Fruit fly (Drosophila melanogaster) whole organism, adult: ENCODE data around the gene CG31928.

Experiments
- CG11617 ChIP-seq: fragments of 200-800 bp; sonication (Bioruptor generic); optimal IDR thresholded peaks from 2 replicates; lab custom pipeline; 2017; ENCODE audit warnings: mild to moderate bottlenecking, missing biosample characterization, missing genetic modification reagents, missing genetic modification characterization
- CG12768 ChIP-seq: fragments of 200-800 bp; sonication (Bioruptor generic); optimal IDR thresholded peaks from 2 replicates; lab custom pipeline; 2017; ENCODE audit warnings: missing biosample characterization, missing genetic modification characterization, mild to moderate bottlenecking, moderate library complexity, missing genetic modification reagents
- CG14711 ChIP-seq: fragments of 200-800 bp; sonication (Bioruptor generic); optimal IDR thresholded peaks from 2 replicates; lab custom pipeline; 2018; ENCODE audit warnings: missing biosample characterization, mild to moderate bottlenecking, missing genetic modification characterization, moderate library complexity
- CG5204 ChIP-seq: fragments of 200-800 bp; sonication (Bioruptor generic); optimal IDR thresholded peaks from 2 replicates; lab custom pipeline; 2016; ENCODE audit warnings: missing biosample characterization, missing genetic modification characterization
- CG7045 ChIP-seq: fragments of 200-800 bp; sonication (Bioruptor generic); optimal IDR thresholded peaks from 2 replicates; lab custom pipeline; 2017; ENCODE audit warnings: missing biosample characterization, mild to moderate bottlenecking, missing genetic modification characterization
- CG7101 ChIP-seq: fragments of 200-800 bp; sonication (Bioruptor generic); optimal IDR thresholded peaks from 2 replicates; lab custom pipeline; 2018; ENCODE audit warnings: missing biosample characterization, mild to moderate bottlenecking, missing genetic modification characterization, moderate library complexity
- Crg-1 ChIP-seq: fragments of 200-800 bp; sonication (Bioruptor generic); optimal IDR thresholded peaks from 2 replicates; lab custom pipeline; 2016; ENCODE audit warnings: missing biosample characterization, missing genetic modification characterization
- Hr96 ChIP-seq: fragments of 200-800 bp; sonication (Bioruptor generic); optimal IDR thresholded peaks from 2 replicates; lab custom pipeline; 2016; ENCODE audit warnings: missing biosample characterization, missing genetic modification characterization
- kay ChIP-seq: fragments of 200-800 bp; sonication (Bioruptor generic); peaks from one replicate; lab custom pipeline; 2016; ENCODE audit warnings: missing biosample characterization, missing genetic modification characterization, borderline replicate concordance
- ovo ChIP-seq: fragments of 200-800 bp; sonication (Bioruptor generic); optimal IDR thresholded peaks from 2 replicates; lab custom pipeline; 2016; ENCODE audit warnings: missing biosample characterization, missing genetic modification characterization
- pad ChIP-seq: fragments of 200-800 bp; sonication (Bioruptor generic); optimal IDR thresholded peaks from 3 replicates; lab custom pipeline; 2017; ENCODE audit warnings: missing biosample characterization, missing genetic modification characterization, mild to moderate bottlenecking, moderate library complexity, missing genetic modification reagents
- tj ChIP-seq: fragments of 200-800 bp; sonication (Bioruptor generic); optimal IDR thresholded peaks from 3 replicates; lab custom pipeline; 2017; ENCODE audit warnings: missing biosample characterization, mild to moderate bottlenecking, missing genetic modification characterization, moderate library complexity
- toe ChIP-seq: fragments of 200-800 bp; sonication (Bioruptor generic); optimal IDR thresholded peaks from 2 replicates; lab custom pipeline; 2016; ENCODE audit warnings: missing biosample characterization, missing genetic modification characterization

DNA sequence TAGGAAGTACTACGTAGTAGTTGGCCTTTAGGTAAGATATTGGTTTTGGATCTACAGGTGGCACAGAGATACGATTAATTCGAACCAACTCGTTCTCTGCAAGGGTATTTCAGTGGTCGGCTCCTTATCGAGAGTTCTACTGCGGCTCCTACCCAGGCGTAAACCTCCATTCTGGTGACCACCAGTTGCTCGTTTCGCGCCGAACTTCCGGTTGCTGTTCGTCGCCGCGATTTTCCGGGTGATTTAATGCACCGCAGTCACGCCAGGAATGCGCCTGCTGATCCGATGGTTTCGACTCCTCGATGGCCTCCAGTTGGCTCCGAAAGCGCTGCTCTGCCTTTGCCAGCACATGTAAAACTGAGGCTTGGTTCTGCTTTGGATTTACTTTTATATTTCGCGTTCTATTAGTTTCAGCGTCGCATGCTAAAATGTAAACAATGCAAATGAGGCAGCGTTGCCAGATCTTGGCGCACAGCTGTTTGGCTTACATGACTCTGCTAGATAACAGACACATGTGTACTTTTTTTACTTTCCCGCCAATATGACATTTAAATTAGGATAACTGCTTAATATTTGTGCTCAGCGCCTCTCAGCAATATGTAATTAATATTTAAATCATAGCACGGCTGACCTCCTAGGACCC is 10.5 kb downstream of the CG31928 start, which contains the start of gene CG7420:
- no peak for TF ChIP-seq pad (GFP tag; lab: Kevin White, UChicago)
- TF ChIP-seq toe, result no peak
- TF ChIP-seq Crg-1 (GFP tag; lab: Kevin White, UChicago), result no peak
- TF ChIP-seq CG12768 (GFP tag; lab: Kevin White, UChicago), result no peak
- no peak for TF ChIP-seq kay
- no peak for TF ChIP-seq Hr96
- no peak for TF ChIP-seq CG7101
- no peak for TF ChIP-seq ovo (GFP tag; lab: Kevin White, UChicago)
- no peak for TF ChIP-seq CG11617 (GFP tag; lab: Kevin White, UChicago)
- TF ChIP-seq CG7045 (GFP tag; lab: Kevin White, UChicago), result no peak
- TF ChIP-seq CG14711 (tag; lab: Kevin White, UChicago), result no peak
- TF ChIP-seq tj (GFP tag; lab: Kevin White, UChicago), result no peak
- no peak for TF ChIP-seq CG5204 (GFP tag; lab: Kevin White, UChicago)
